Worm (Caenorhabditis elegans) whole organism, L4 larva: ENCODE results near the gene fut-8.

Experiments
- F26F4.8 ChIP-seq: fragments of 200-800 bp; sonication (Bioruptor generic); conservative IDR thresholded peaks from 2 replicates; pipeline ENCODE4 v1.3.6; 2022; ENCODE audit warnings: missing genetic modification characterization, missing compliant biosample characterization
- F49E8.2 ChIP-seq: sonication (generic microtip); optimal IDR thresholded peaks from 2 replicates; lab custom pipeline; 2016; ENCODE audit warnings: missing compliant biosample characterization, mild to moderate bottlenecking, missing genetic modification characterization, borderline replicate concordance
- T20F7.1 ChIP-seq: fragments of 200-800 bp; sonication (Bioruptor generic); optimal IDR thresholded peaks from 2 replicates; lab custom pipeline; 2018; ENCODE audit warnings: mild to moderate bottlenecking, missing genetic modification characterization, missing compliant biosample characterization
- T26A8.4 ChIP-seq: fragments of 200-800 bp; sonication (Bioruptor generic); IDR thresholded peaks from 2 replicates; pipeline ENCODE4 v1.3.6; 2022; ENCODE audit warnings: missing genetic modification characterization, missing compliant biosample characterization
- Y48G9A.11 ChIP-seq: fragments of 200-800 bp; sonication (Bioruptor generic); IDR thresholded peaks from 2 replicates; pipeline ENCODE4 v1.3.6; 2022; ENCODE audit warnings: missing genetic modification reagents, missing genetic modification characterization, missing compliant biosample characterization
- Y75B8A.6 ChIP-seq: fragments of 200-800 bp; sonication (Bioruptor generic); IDR thresholded peaks from 2 replicates; pipeline ENCODE4 v1.3.6; 2022; ENCODE audit warnings: missing genetic modification reagents, missing genetic modification characterization, missing compliant biosample characterization
- ZK546.5 ChIP-seq, 2 experiments: sonication (generic microtip); optimal IDR thresholded peaks; 2 replicates each; lab custom pipeline; 2017; ENCODE audit warnings: missing biosample characterization in 2 of 2, missing genetic modification characterization in 2 of 2
- aha-1 ChIP-seq: fragments of 150-350 bp; peaks from one replicate; lab custom pipeline; 2014; ENCODE audit warnings: missing biosample characterization, missing genetic modification characterization
- ama-1 ChIP-seq: fragments of 150-350 bp; optimal IDR thresholded peaks from 2 replicates; lab custom pipeline; 2014; ENCODE audit warnings: inconsistent platforms, mixed read lengths
- arid-1 ChIP-seq: fragments of 200-800 bp; sonication (Bioruptor generic); conservative IDR thresholded peaks from 2 replicates; pipeline ENCODE4 v1.3.6; 2022; ENCODE audit warnings: missing genetic modification reagents, missing genetic modification characterization, missing compliant biosample characterization
- ceh-32 ChIP-seq: sonication (generic microtip); optimal IDR thresholded peaks from 2 replicates; lab custom pipeline; 2016; ENCODE audit warnings: mild to moderate bottlenecking, missing genetic modification characterization, missing compliant biosample characterization; ENCODE audit not compliant: poor library complexity
- ceh-82 ChIP-seq: sonication (generic microtip); optimal IDR thresholded peaks from 2 replicates; lab custom pipeline; 2017; ENCODE audit warnings: missing biosample characterization, missing genetic modification characterization
- ces-1 ChIP-seq: fragments of 150-350 bp; sonication (generic microtip); optimal IDR thresholded peaks from 4 replicates; lab custom pipeline; 2014; ENCODE audit warnings: missing biosample characterization, missing genetic modification reagents, missing genetic modification characterization
- daf-16 ChIP-seq, 3 experiments: sonication (generic microtip); optimal IDR thresholded peaks; 2 replicates each; lab custom pipeline; 2016 to 2017; ENCODE audit warnings: missing genetic modification characterization in 3 of 3, missing genetic modification reagents in 3 of 3, mild to moderate bottlenecking in 2 of 3, missing compliant biosample characterization in 2 of 3, missing biosample characterization in 1 of 3, moderate library complexity in 1 of 3
- egl-43 ChIP-seq: fragments of 200-800 bp; sonication (Bioruptor generic); IDR thresholded peaks from 2 replicates; pipeline ENCODE4 v1.3.6; 2022; ENCODE audit warnings: missing genetic modification reagents, missing genetic modification characterization, missing compliant biosample characterization
- fos-1 ChIP-seq: fragments of 150-350 bp; optimal IDR thresholded peaks from 2 replicates; lab custom pipeline; 2014; ENCODE audit warnings: missing biosample characterization, missing genetic modification characterization
- gei-8 ChIP-seq: fragments of 200-800 bp; sonication (Bioruptor generic); optimal IDR thresholded peaks from 2 replicates; lab custom pipeline; 2018; ENCODE audit warnings: mild to moderate bottlenecking, missing genetic modification characterization, missing compliant biosample characterization
- hlh-11 ChIP-seq: fragments of 200-800 bp; sonication (Bioruptor generic); optimal IDR thresholded peaks from 2 replicates; lab custom pipeline; 2018; ENCODE audit warnings: mild to moderate bottlenecking, missing genetic modification characterization, missing compliant biosample characterization
- jun-1 ChIP-seq: fragments of 150-350 bp; optimal IDR thresholded peaks from 2 replicates; lab custom pipeline; 2014; ENCODE audit warnings: missing biosample characterization, missing genetic modification reagents, missing genetic modification characterization
- lim-7 ChIP-seq: fragments of 200-800 bp; sonication (Bioruptor generic); IDR thresholded peaks from 2 replicates; pipeline ENCODE4 v1.3.6; 2022; ENCODE audit warnings: missing genetic modification characterization, missing compliant biosample characterization
- lin-1 ChIP-seq: fragments of 200-800 bp; sonication (Bioruptor generic); IDR thresholded peaks from 2 replicates; pipeline ENCODE4 v1.3.6; 2022; ENCODE audit warnings: missing genetic modification reagents, missing genetic modification characterization, missing compliant biosample characterization
- lin-38 ChIP-seq: fragments of 200-800 bp; sonication (Bioruptor generic); IDR thresholded peaks from 2 replicates; pipeline ENCODE4 v1.3.6; 2022; ENCODE audit warnings: missing genetic modification reagents, missing genetic modification characterization, missing compliant biosample characterization
- lir-3 ChIP-seq: sonication (generic microtip); optimal IDR thresholded peaks from 2 replicates; lab custom pipeline; 2016; ENCODE audit warnings: mild to moderate bottlenecking, missing genetic modification characterization, missing compliant biosample characterization
- madf-5 ChIP-seq, 2 experiments: fragments of 200-800 bp; sonication (Bioruptor generic); IDR thresholded peaks; 2 replicates each; pipeline ENCODE4 v1.3.6; 2022; ENCODE audit warnings: missing compliant biosample characterization in 2 of 2, missing genetic modification characterization in 2 of 2
- mdt-29 ChIP-seq: fragments of 200-800 bp; sonication (Bioruptor generic); IDR thresholded peaks from 2 replicates; pipeline ENCODE4 v1.3.6; 2022; ENCODE audit warnings: missing genetic modification reagents, missing genetic modification characterization, missing compliant biosample characterization
- mep-1 ChIP-seq: fragments of 150-350 bp; sonication (generic microtip); optimal IDR thresholded peaks from 3 replicates; lab custom pipeline; 2014; ENCODE audit warnings: missing biosample characterization, missing genetic modification characterization
- mxl-2 ChIP-seq: fragments of 200-800 bp; sonication (Bioruptor generic); conservative IDR thresholded peaks from 2 replicates; pipeline ENCODE4 v1.3.6; 2022; ENCODE audit warnings: missing genetic modification reagents, missing genetic modification characterization, missing compliant biosample characterization
- nhr-10 ChIP-seq: fragments of 150-350 bp; optimal IDR thresholded peaks from 2 replicates; lab custom pipeline; 2014; ENCODE audit warnings: missing biosample characterization, missing genetic modification characterization
- nhr-25 ChIP-seq: sonication (generic microtip); optimal IDR thresholded peaks from 2 replicates; lab custom pipeline; 2017; ENCODE audit warnings: missing genetic modification characterization, mild to moderate bottlenecking, missing compliant biosample characterization, antibody characterized with exemption, moderate library complexity, borderline replicate concordance; ENCODE audit not compliant: insufficient read depth
- nhr-41 ChIP-seq: fragments of 200-800 bp; sonication (Bioruptor generic); IDR thresholded peaks from 2 replicates; pipeline ENCODE4 v1.3.6; 2022; ENCODE audit warnings: missing genetic modification reagents, missing genetic modification characterization, missing compliant biosample characterization
- nhr-77 ChIP-seq: fragments of 150-350 bp; optimal IDR thresholded peaks from 2 replicates; lab custom pipeline; 2014; ENCODE audit warnings: missing biosample characterization, missing genetic modification characterization
- pha-4 ChIP-seq, 2 experiments: fragments of 150-350 bp in 1 of 2; fragments of 200-800 bp in 1 of 2; sonication (Bioruptor generic) in 1 of 2; IDR thresholded peaks in 1 of 2; optimal IDR thresholded peaks in 1 of 2; 2 replicates each; pipeline versions ENCODE4 v1.3.6 to Lab custom; 2014 to 2022; ENCODE audit warnings: missing genetic modification characterization in 2 of 2, missing genetic modification reagents in 2 of 2, missing biosample characterization in 1 of 2, missing compliant biosample characterization in 1 of 2
- php-3 ChIP-seq: fragments of 200-800 bp; sonication (Bioruptor generic); IDR thresholded peaks from 2 replicates; pipeline ENCODE4 v1.3.6; 2022; ENCODE audit warnings: missing genetic modification reagents, missing genetic modification characterization, missing compliant biosample characterization
- snpc-1.2 ChIP-seq: fragments of 200-800 bp; sonication (Bioruptor generic); IDR thresholded peaks from 2 replicates; pipeline ENCODE4 v1.3.6; 2022; ENCODE audit warnings: missing genetic modification reagents, missing genetic modification characterization, missing compliant biosample characterization
- snpc-4 ChIP-seq: fragments of 150-350 bp; optimal IDR thresholded peaks from 2 replicates; lab custom pipeline; 2014; ENCODE audit warnings: missing biosample characterization, missing genetic modification characterization
- zip-11 ChIP-seq: fragments of 200-800 bp; sonication (Bioruptor generic); IDR thresholded peaks from 2 replicates; pipeline ENCODE4 v1.3.6; 2022; ENCODE audit warnings: missing genetic modification characterization, missing compliant biosample characterization
- ztf-7 ChIP-seq: fragments of 150-350 bp; optimal IDR thresholded peaks from 2 replicates; lab custom pipeline; 2014; ENCODE audit warnings: missing biosample characterization, missing genetic modification characterization

fut-8 gene

ce11 chrV:6017630-6018029 lies 27.3 kb upstream of the fut-8 start, which contains the start of the genes rpt-2 and aps-1 (continued):
- TF ChIP-seq mxl-2 (GFP tag; lab: Robert Waterston, UW), result no peak
- TF ChIP-seq fos-1, result no peak
- TF ChIP-seq F26F4.8 (GFP tag; lab: Robert Waterston, UW), result no peak
- no peak for TF ChIP-seq lim-7 (GFP tag; lab: Robert Waterston, UW)
- no peak for TF ChIP-seq lir-3 (tag; lab: Kevin White, UChicago)
- TF ChIP-seq nhr-10 (tag; lab: Kevin White, UChicago), result no peak
- TF ChIP-seq Y75B8A.6, result no peak
- TF ChIP-seq F49E8.2, result no peak
- no peak for TF ChIP-seq T26A8.4
- TF ChIP-seq Y48G9A.11, result peak; percentile 92
- TF ChIP-seq mdt-29 (GFP tag; lab: Robert Waterston, UW), result no peak
- no peak for TF ChIP-seq nhr-41 (GFP tag; lab: Robert Waterston, UW)
- no peak for TF ChIP-seq php-3
- TF ChIP-seq gei-8 (GFP tag; lab: Kevin White, UChicago), result no peak
- TF ChIP-seq nhr-25, result peak; percentile 21
- TF ChIP-seq zip-11 (GFP tag; lab: Robert Waterston, UW), result no peak
- no peak for TF ChIP-seq ceh-82 (tag; lab: Kevin White, UChicago)
- peak; percentile 35 for TF ChIP-seq ztf-7 (tag; lab: Kevin White, UChicago)
- no peak for TF ChIP-seq daf-16 (GFP tag; optimal IDR thresholded peaks at IDR 0.05; lab: Kevin White, UChicago)
- peak; percentile 57 for TF ChIP-seq daf-16 (tag; optimal IDR thresholded peaks at IDR 0.05; lab: Kevin White, UChicago)

ce11 chrV:6016097-6016496 lies 25.8 kb upstream of the fut-8 start:
- no peak for TF ChIP-seq gei-8 (GFP tag; lab: Kevin White, UChicago)
- no peak for TF ChIP-seq snpc-4
- no peak for TF ChIP-seq F26F4.8 (GFP tag; lab: Robert Waterston, UW)
- TF ChIP-seq ceh-82 (tag; lab: Kevin White, UChicago), result no peak
- TF ChIP-seq aha-1 (tag; lab: Kevin White, UChicago), result peak; percentile 15
- peak; percentile 3 for TF ChIP-seq hlh-11
- no peak for TF ChIP-seq snpc-1.2 (GFP tag; lab: Robert Waterston, UW)
- no peak for TF ChIP-seq ZK546.5 (tag; optimal IDR thresholded peaks at IDR 0.05; lab: Kevin White, UChicago)
- TF ChIP-seq lin-1 (GFP tag; lab: Robert Waterston, UW), result no peak
- TF ChIP-seq ama-1 (lab: Kevin White, UChicago), result no peak
- peak; percentile 59 for TF ChIP-seq jun-1 (tag; lab: Kevin White, UChicago)
- no peak for TF ChIP-seq mep-1 (tag; lab: Kevin White, UChicago)
- no peak for TF ChIP-seq fos-1
- TF ChIP-seq T20F7.1 (GFP tag; lab: Kevin White, UChicago), result peak; percentile 48

- TF ChIP-seq pha-4 (GFP tag; IDR thresholded peaks at IDR 0.05; lab: Robert Waterston, UW) (peak; percentile 9; the same call in 1 of the 2 replicates), pha-4 (tag; optimal IDR thresholded peaks at IDR 0.05; lab: Kevin White, UChicago) (no peak), snpc-1.2 (GFP tag; lab: Robert Waterston, UW) (peak; percentile 46; the same call in 1 of the 2 replicates), mep-1 (tag; lab: Kevin White, UChicago) (peak; percentile 40), madf-5 (GFP tag; IDR thresholded peaks at IDR 0.05; lab: Robert Waterston, UW) (no peak), F49E8.2 (peak; percentile 31), lin-38 (peak; percentile 44), ces-1 (GFP tag; lab: Kevin White, UChicago) (no peak), nhr-77 (tag; lab: Kevin White, UChicago) (no peak), arid-1 (peak; percentile 9; the same call in 1 of the 2 replicates), egl-43 (GFP tag; lab: Robert Waterston, UW) (peak; percentile 22; the same call in 1 of the 2 replicates), ceh-32 (tag; lab: Kevin White, UChicago) (no peak)
Observed at ce11 chrV:6015546-6016089, 25.3 kb upstream of the fut-8 start.
